Worm (Caenorhabditis elegans) whole organism, late embryonic: ENCODE measurements around the gene C54H2.4.

Experiments
- C38D4.7 ChIP-seq: fragments of 200-800 bp; sonication (Bioruptor generic); optimal IDR thresholded peaks from 2 replicates; lab custom pipeline; 2018; ENCODE audit warnings: mild to moderate bottlenecking, missing genetic modification characterization, moderate library complexity, missing compliant biosample characterization
- elt-2 ChIP-seq: sonication (generic microtip); optimal IDR thresholded peaks from 2 replicates; lab custom pipeline; 2016; ENCODE audit warnings: missing genetic modification reagents, missing genetic modification characterization, missing compliant biosample characterization
- rnt-1 ChIP-seq: sonication (generic microtip); optimal IDR thresholded peaks from 2 replicates; lab custom pipeline; 2016; ENCODE audit warnings: missing genetic modification characterization, missing compliant biosample characterization

DNA sequence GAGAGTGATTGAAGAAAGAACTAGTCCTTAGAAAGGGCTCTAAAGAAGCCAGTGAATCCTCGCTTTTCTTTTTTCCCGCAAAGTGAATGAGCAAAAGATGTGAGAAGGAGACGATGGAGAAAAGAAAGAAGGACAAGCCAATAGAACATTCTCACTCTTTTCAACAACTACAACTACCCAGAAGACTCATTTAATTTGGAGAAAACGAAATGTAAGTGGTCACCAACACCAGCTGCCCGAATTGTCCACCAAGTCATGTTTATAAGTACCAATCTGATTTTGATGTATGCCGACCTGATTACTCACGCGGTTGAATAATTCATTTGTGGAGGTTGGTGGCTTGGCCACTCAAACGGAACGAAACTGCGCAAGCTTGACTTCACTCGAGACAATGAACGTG, 32.0 kb upstream of the C54H2.4 start:
- TF ChIP-seq C38D4.7 (GFP tag; lab: Kevin White, UChicago): no peak
- no peak for TF ChIP-seq elt-2
- no peak for TF ChIP-seq rnt-1 (tag; lab: Kevin White, UChicago)
